Worm (Caenorhabditis elegans): ENCODE data around the gene F21C10.6.

The F21C10.6 gene

DNA sequence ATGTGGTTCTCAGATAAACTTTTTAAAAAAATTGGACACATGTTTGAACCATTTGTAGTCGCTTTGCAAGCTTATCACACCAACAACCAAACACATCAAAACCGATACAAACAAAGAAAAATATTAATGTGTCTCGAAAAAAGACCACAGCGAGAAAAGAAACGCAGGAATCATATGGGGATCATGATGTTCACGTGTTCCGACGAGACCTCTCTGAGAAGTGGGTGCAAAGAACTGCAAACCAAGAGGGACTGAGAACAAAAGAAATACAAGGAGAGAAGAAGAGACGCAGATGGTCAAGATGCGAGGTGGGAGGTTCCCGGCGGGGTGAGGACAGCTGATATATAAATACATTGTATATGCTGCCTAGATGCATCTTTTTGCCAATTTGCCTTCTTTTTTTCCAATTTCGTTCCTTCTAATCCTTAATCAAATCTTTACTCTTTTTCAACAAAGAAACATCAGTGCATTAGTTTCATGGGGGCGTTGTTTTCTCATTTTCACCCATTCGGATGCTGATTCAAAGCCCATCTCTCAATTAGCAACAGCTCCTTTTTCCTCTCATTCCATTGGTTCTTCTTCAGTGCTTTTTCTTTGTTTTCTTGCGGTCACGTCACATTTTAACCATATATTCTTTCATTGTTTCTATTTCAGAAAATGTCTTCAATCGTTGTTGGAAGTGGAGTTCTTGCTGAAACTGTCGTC is 28.5 kb upstream of the F21C10.6 start, which contains the start of gene F21C10.10 (continued):
- TF ChIP-seq aha-1 (tag) (peak; percentile 99), ceh-20 (GFP tag; IDR thresholded peaks at IDR 0.05) (peak; percentile 92), ztf-7 (tag; optimal IDR thresholded peaks at IDR 0.05) (peak; percentile 63), F37D6.2 (tag; optimal IDR thresholded peaks at IDR 0.05) (no peak), lin-38 (GFP tag; IDR thresholded peaks at IDR 0.05) (peak; percentile 45), tag-97 (GFP tag; IDR thresholded peaks at IDR 0.05) (no peak), mxl-3 (GFP tag; optimal IDR thresholded peaks at IDR 0.05) (peak; percentile 93), nhr-25 (tag; optimal IDR thresholded peaks at IDR 0.05; ENCODE audit: borderline replicate concordance, insufficient read depth) (peak; percentile 59), daf-12 (tag; optimal IDR thresholded peaks at IDR 0.05) (no peak), fos-1 (tag; optimal IDR thresholded peaks at IDR 0.05) (no peak), lsy-2 (tag; optimal IDR thresholded peaks at IDR 0.05) (peak; percentile 55 to 81), hif-1 (tag; optimal IDR thresholded peaks at IDR 0.05) (peak; percentile 41 to 73), php-3 (GFP tag; IDR thresholded peaks at IDR 0.05) (peak; percentile 86), dpl-1 (GFP tag; optimal IDR thresholded peaks at IDR 0.05) (peak; percentile 56), rbr-2 (tag; optimal IDR thresholded peaks at IDR 0.05) (peak; percentile 66), zag-1 (tag; optimal IDR thresholded peaks at IDR 0.05) (no peak), arid-1 (GFP tag; conservative IDR thresholded peaks at IDR 0.05) (0 out of 2 replicates have a peak, but pooled peaks have one; percentile 8), skn-1 (tag; optimal IDR thresholded peaks at IDR 0.05) (no peak), F10B5.3 (tag; optimal IDR thresholded peaks at IDR 0.05) (no peak), nhr-11 (tag; optimal IDR thresholded peaks at IDR 0.05) (peak; percentile 87), daf-16 (GFP tag; optimal IDR thresholded peaks at IDR 0.05) (peak; percentile 61 to 92), daf-16 (tag; optimal IDR thresholded peaks at IDR 0.05) (peak; percentile 91), set-16 (GFP tag; IDR thresholded peaks at IDR 0.05) (peak; percentile 59), dmd-8 (GFP tag; IDR thresholded peaks at IDR 0.05) (no peak), nhr-6 (tag; optimal IDR thresholded peaks at IDR 0.05) (peak; percentile 50), vab-7 (GFP tag; IDR thresholded peaks at IDR 0.05) (no peak), nhr-28 (tag; optimal IDR thresholded peaks at IDR 0.05) (peak; percentile 98), ceh-32 (tag; optimal IDR thresholded peaks at IDR 0.05; ENCODE audit: poor library complexity) (no peak), daf-8 (GFP tag; IDR thresholded peaks at IDR 0.05) (no peak), lin-1 (GFP tag; IDR thresholded peaks at IDR 0.05) (peak; percentile 62; the same call in 1 of the 2 replicates), Y5F2A.4 (GFP tag; optimal IDR thresholded peaks at IDR 0.05) (no peak), ZK337.2 (GFP tag; IDR thresholded peaks at IDR 0.05) (no peak), ces-1 (GFP tag; optimal IDR thresholded peaks at IDR 0.05) (no peak), mep-1 (tag; optimal IDR thresholded peaks at IDR 0.05) (peak; percentile 91), nhr-41 (GFP tag; IDR thresholded peaks at IDR 0.05) (no peak), zfp-3 (GFP tag; conservative IDR thresholded peaks at IDR 0.05) (peak; percentile 40; the same call in 1 of the 2 replicates), ceh-62 (tag; optimal IDR thresholded peaks at IDR 0.05) (no peak), unc-39 (tag; optimal IDR thresholded peaks at IDR 0.05) (no peak), aly-2 (tag; optimal IDR thresholded peaks at IDR 0.05) (no peak), ztf-11 (tag; optimal IDR thresholded peaks at IDR 0.05) (no peak), hmg-1.1 (GFP tag; IDR thresholded peaks at IDR 0.05) (peak; percentile 63), D1046.2 (GFP tag; IDR thresholded peaks at IDR 0.05) (no peak), snpc-1.2 (GFP tag; IDR thresholded peaks at IDR 0.05) (no peak), ZK546.5 (tag; optimal IDR thresholded peaks at IDR 0.05) (no peak), nhr-111 (GFP tag; optimal IDR thresholded peaks at IDR 0.05) (no peak), ama-1 (optimal IDR thresholded peaks at IDR 0.05) (no peak), nhr-42 (GFP tag; IDR thresholded peaks at IDR 0.05) (no peak; the same call in 1 of the 2 replicates), cey-2 (tag; optimal IDR thresholded peaks at IDR 0.05; ENCODE audit: borderline replicate concordance, insufficient read depth) (peak; percentile 95), dmd-6 (GFP tag; IDR thresholded peaks at IDR 0.05) (peak; percentile 99), fkh-10 (GFP tag; optimal IDR thresholded peaks at IDR 0.05) (no peak), nhr-76 (tag; optimal IDR thresholded peaks at IDR 0.05) (peak; percentile 87)
